Fruit fly (Drosophila melanogaster) whole organism, embryonic: ENCODE data around the gene CG17839.
A peak's percentile ranks its signal among the peaks of the same experiment; 100 is the strongest.

Source experiments
- CG10431 ChIP-seq: fragments of 200-800 bp; sonication (Bioruptor generic); optimal IDR thresholded peaks from 3 replicates; lab custom pipeline; 2018; ENCODE audit warnings: missing biosample characterization, mild to moderate bottlenecking, missing genetic modification characterization
- CG11247 ChIP-seq: fragments of 200-800 bp; sonication (Bioruptor generic); IDR thresholded peaks from 2 replicates; pipeline ENCODE4 v1.3.6; 2022; ENCODE audit warnings: missing biosample characterization, missing genetic modification characterization
- CG11723 ChIP-seq: fragments of 200-800 bp; sonication (Bioruptor generic); optimal IDR thresholded peaks from 2 replicates; lab custom pipeline; 2017; ENCODE audit warnings: missing biosample characterization, mild to moderate bottlenecking, missing genetic modification characterization
- CG12155 ChIP-seq: fragments of 200-800 bp; sonication (Bioruptor generic); optimal IDR thresholded peaks from 3 replicates; lab custom pipeline; 2016; ENCODE audit warnings: missing biosample characterization, missing genetic modification characterization
- CG13123 ChIP-seq: fragments of 200-800 bp; sonication (Bioruptor generic); optimal IDR thresholded peaks from 2 replicates; lab custom pipeline; 2016; ENCODE audit warnings: missing biosample characterization, missing genetic modification characterization
- CG13296 ChIP-seq: fragments of 200-800 bp; sonication (Bioruptor generic); optimal IDR thresholded peaks from 3 replicates; lab custom pipeline; 2018; ENCODE audit warnings: missing biosample characterization, mild to moderate bottlenecking, missing genetic modification characterization
- CG13775 ChIP-seq: fragments of 200-800 bp; sonication (Bioruptor generic); optimal IDR thresholded peaks from 3 replicates; lab custom pipeline; 2017; ENCODE audit warnings: missing biosample characterization, mild to moderate bottlenecking, missing genetic modification characterization
- CG18599 ChIP-seq: fragments of 200-800 bp; sonication (Bioruptor generic); optimal IDR thresholded peaks from 3 replicates; lab custom pipeline; 2017; ENCODE audit warnings: missing biosample characterization, missing genetic modification characterization, mild to moderate bottlenecking, moderate library complexity, missing genetic modification reagents
- CG33213 ChIP-seq: fragments of 200-800 bp; sonication (Bioruptor generic); optimal IDR thresholded peaks from 3 replicates; lab custom pipeline; 2016; ENCODE audit warnings: missing biosample characterization, missing genetic modification characterization
- CG34224 ChIP-seq: fragments of 200-800 bp; sonication (Bioruptor generic); IDR thresholded peaks from 3 replicates; pipeline ENCODE4 v1.3.6; 2022; ENCODE audit warnings: missing biosample characterization, missing genetic modification characterization; ENCODE audit not compliant: partially characterized antibody
- CG42726 ChIP-seq: fragments of 200-800 bp; sonication (Bioruptor generic); IDR thresholded peaks from 2 replicates; pipeline ENCODE4 v1.3.6; 2022; ENCODE audit warnings: missing biosample characterization, missing genetic modification characterization; ENCODE audit not compliant: partially characterized antibody
- CG4730 ChIP-seq: fragments of 200-800 bp; sonication (Bioruptor generic); IDR thresholded peaks from 2 replicates; pipeline ENCODE4 v1.3.6; 2022; ENCODE audit warnings: missing biosample characterization, missing genetic modification characterization
- CG7928 ChIP-seq: fragments of 200-800 bp; sonication (Bioruptor generic); optimal IDR thresholded peaks from 2 replicates; lab custom pipeline; 2017; ENCODE audit warnings: missing biosample characterization, mild to moderate bottlenecking, missing genetic modification characterization
- CG7987 ChIP-seq: fragments of 200-800 bp; sonication (Bioruptor generic); optimal IDR thresholded peaks from 2 replicates; lab custom pipeline; 2018; ENCODE audit warnings: missing biosample characterization, mild to moderate bottlenecking, missing genetic modification characterization, moderate library complexity
- CG9727 ChIP-seq: fragments of 200-800 bp; sonication (Bioruptor generic); optimal IDR thresholded peaks from 3 replicates; lab custom pipeline; 2017; ENCODE audit warnings: missing biosample characterization, mild to moderate bottlenecking, missing genetic modification characterization
- CG9932 ChIP-seq: fragments of 200-800 bp; sonication (Bioruptor generic); IDR thresholded peaks from 2 replicates; pipeline ENCODE4 v1.3.6; 2022; ENCODE audit warnings: missing biosample characterization, missing genetic modification characterization
- Camta ChIP-seq: fragments of 200-800 bp; sonication (Bioruptor generic); optimal IDR thresholded peaks from 2 replicates; lab custom pipeline; 2016; ENCODE audit warnings: missing biosample characterization, missing genetic modification characterization
- Eip74EF ChIP-seq, 2 experiments: fragments of 200-800 bp in 1 of 2; fragments of >200 bp in 1 of 2; sonication (Bioruptor generic) in 1 of 2; optimal IDR thresholded peaks; 2 replicates each; lab custom pipeline; 2017 to 2019; ENCODE audit warnings: missing biosample characterization in 2 of 2, missing genetic modification characterization in 2 of 2, mild to moderate bottlenecking in 1 of 2, moderate library complexity in 1 of 2
- Fer3 ChIP-seq: fragments of 200-800 bp; sonication (Bioruptor generic); optimal IDR thresholded peaks from 2 replicates; lab custom pipeline; 2018; ENCODE audit warnings: missing biosample characterization, mild to moderate bottlenecking, missing genetic modification characterization, moderate library complexity
- Hand ChIP-seq: fragments of 200-800 bp; sonication (Bioruptor generic); optimal IDR thresholded peaks from 2 replicates; lab custom pipeline; 2017; ENCODE audit warnings: mild to moderate bottlenecking, missing biosample characterization, missing genetic modification reagents, missing genetic modification characterization
- NK7.1 ChIP-seq: fragments of 200-800 bp; sonication (Bioruptor generic); optimal IDR thresholded peaks from 3 replicates; lab custom pipeline; 2016; ENCODE audit warnings: missing biosample characterization, missing genetic modification characterization
- Rx ChIP-seq: fragments of 200-800 bp; sonication (Bioruptor generic); IDR thresholded peaks from 2 replicates; pipeline ENCODE4 v1.3.6; 2022; ENCODE audit warnings: missing biosample characterization, missing genetic modification characterization
- Six4 ChIP-seq: fragments of 200-800 bp; sonication (Bioruptor generic); optimal IDR thresholded peaks from 2 replicates; lab custom pipeline; 2016; ENCODE audit warnings: missing biosample characterization, missing genetic modification characterization
- Trl ChIP-seq, 3 experiments: fragments of >200 bp in 2 of 3; fragments of 200-800 bp in 1 of 3; sonication (Bioruptor generic) in 1 of 3; optimal IDR thresholded peaks; 2 replicates in 1 of 3; 3 replicates in 2 of 3; lab custom pipeline; 2016 to 2017; ENCODE audit warnings: missing biosample characterization in 1 of 3, missing genetic modification characterization in 1 of 3
- Vsx1 ChIP-seq: fragments of 200-800 bp; sonication (Bioruptor generic); optimal IDR thresholded peaks from 2 replicates; lab custom pipeline; 2017; ENCODE audit warnings: missing biosample characterization, mild to moderate bottlenecking, missing genetic modification characterization, missing genetic modification reagents
- ara ChIP-seq: fragments of 200-800 bp; sonication (Bioruptor generic); IDR thresholded peaks from 2 replicates; pipeline ENCODE4 v1.3.6; 2022; ENCODE audit warnings: missing biosample characterization, missing genetic modification characterization
- bcd ChIP-seq: fragments of 200-800 bp; sonication (Bioruptor generic); optimal IDR thresholded peaks from 2 replicates; lab custom pipeline; 2017; ENCODE audit warnings: missing biosample characterization, mild to moderate bottlenecking, missing genetic modification characterization
- caup ChIP-seq: fragments of 200-800 bp; sonication (Bioruptor generic); optimal IDR thresholded peaks from 3 replicates; lab custom pipeline; 2017; ENCODE audit warnings: missing biosample characterization, mild to moderate bottlenecking, missing genetic modification characterization, moderate library complexity; ENCODE audit not compliant: severe bottlenecking
- chinmo ChIP-seq: fragments of 200-800 bp; sonication (Bioruptor generic); IDR thresholded peaks from 4 replicates; pipeline ENCODE4 v1.3.6; 2022; ENCODE audit warnings: missing biosample characterization, missing genetic modification characterization; ENCODE audit not compliant: partially characterized antibody
- ci ChIP-seq: fragments of 200-800 bp; sonication (Bioruptor generic); IDR thresholded peaks from 3 replicates; pipeline ENCODE4 v1.3.6; 2022; ENCODE audit warnings: missing biosample characterization, missing genetic modification characterization
- cwo ChIP-seq: fragments of 200-800 bp; sonication (Bioruptor generic); optimal IDR thresholded peaks from 3 replicates; lab custom pipeline; 2017; ENCODE audit warnings: missing biosample characterization, missing genetic modification characterization, mild to moderate bottlenecking, moderate library complexity, missing genetic modification reagents
- dati ChIP-seq: fragments of 200-800 bp; sonication (Bioruptor generic); IDR thresholded peaks from 2 replicates; pipeline ENCODE4 v1.3.6; 2022; ENCODE audit warnings: missing biosample characterization, missing genetic modification characterization
- gcm2 ChIP-seq: fragments of 200-800 bp; sonication (Bioruptor generic); optimal IDR thresholded peaks from 2 replicates; lab custom pipeline; 2016; ENCODE audit warnings: missing biosample characterization, missing genetic modification characterization
- her ChIP-seq: fragments of 200-800 bp; sonication (Bioruptor generic); optimal IDR thresholded peaks from 2 replicates; lab custom pipeline; 2016; ENCODE audit warnings: missing biosample characterization, missing genetic modification characterization
- inv ChIP-seq: fragments of 200-800 bp; sonication (Bioruptor generic); IDR thresholded peaks from 2 replicates; pipeline ENCODE4 v1.3.6; 2022; ENCODE audit warnings: missing biosample characterization, missing genetic modification characterization; ENCODE audit not compliant: partially characterized antibody
- lov ChIP-seq, 2 experiments: fragments of 200-800 bp in 1 of 2; fragments of >200 bp in 1 of 2; sonication (Bioruptor generic) in 1 of 2; IDR thresholded peaks in 1 of 2; optimal IDR thresholded peaks in 1 of 2; 2 replicates in 1 of 2; 3 replicates in 1 of 2; pipeline versions ENCODE4 v1.3.6 to Lab custom; 2017 to 2022; ENCODE audit warnings: missing biosample characterization in 1 of 2, missing genetic modification characterization in 1 of 2
- luna ChIP-seq: fragments of 200-800 bp; sonication (Bioruptor generic); optimal IDR thresholded peaks from 2 replicates; lab custom pipeline; 2016; ENCODE audit warnings: missing biosample characterization, missing genetic modification characterization
- oc ChIP-seq: fragments of 200-800 bp; sonication (Bioruptor generic); optimal IDR thresholded peaks from 2 replicates; lab custom pipeline; 2018; ENCODE audit warnings: missing biosample characterization, mild to moderate bottlenecking, missing genetic modification characterization, moderate library complexity
- p53 ChIP-seq: fragments of 200-800 bp; sonication (Bioruptor generic); optimal IDR thresholded peaks from 2 replicates; lab custom pipeline; 2016; ENCODE audit warnings: missing biosample characterization, missing genetic modification characterization
- pan ChIP-seq, 4 experiments: fragments of >200 bp in 3 of 4; fragments of 200-800 bp in 1 of 4; sonication (Bioruptor generic) in 1 of 4; optimal IDR thresholded peaks in 3 of 4; IDR thresholded peaks in 1 of 4; 2 replicates each; pipeline versions ENCODE4 v1.3.6 to Lab custom; 2017 to 2022; ENCODE audit warnings: missing biosample characterization in 2 of 4, missing genetic modification characterization in 2 of 4, mixed read lengths in 1 of 4
- prd ChIP-seq, 3 experiments: fragments of >200 bp in 2 of 3; fragments of 200-800 bp in 1 of 3; sonication (Bioruptor generic) in 1 of 3; optimal IDR thresholded peaks in 2 of 3; IDR thresholded peaks in 1 of 3; 2 replicates in 2 of 3; 3 replicates in 1 of 3; pipeline versions ENCODE4 v1.3.6 to Lab custom; 2017 to 2022; ENCODE audit warnings: missing biosample characterization in 1 of 3, missing genetic modification characterization in 1 of 3
- psq ChIP-seq: fragments of 200-800 bp; sonication (Bioruptor generic); optimal IDR thresholded peaks from 2 replicates; lab custom pipeline; 2017; ENCODE audit warnings: missing biosample characterization, missing genetic modification characterization
- ranshi ChIP-seq: fragments of 200-800 bp; sonication (Bioruptor generic); IDR thresholded peaks from 2 replicates; pipeline ENCODE4 v1.3.6; 2022; ENCODE audit warnings: missing biosample characterization, missing genetic modification characterization
- ro ChIP-seq: fragments of 200-800 bp; sonication (Bioruptor generic); IDR thresholded peaks from 2 replicates; pipeline ENCODE4 v1.3.6; 2022; ENCODE audit warnings: missing biosample characterization, missing genetic modification characterization
- sisA ChIP-seq: fragments of 200-800 bp; sonication (Bioruptor generic); IDR thresholded peaks from 2 replicates; pipeline ENCODE4 v1.3.6; 2022; ENCODE audit warnings: missing biosample characterization, missing genetic modification characterization
- so ChIP-seq: fragments of 200-800 bp; sonication (Bioruptor generic); IDR thresholded peaks from 3 replicates; pipeline ENCODE4 v1.3.6; 2022; ENCODE audit warnings: missing biosample characterization, missing genetic modification characterization
- tio ChIP-seq: fragments of 200-800 bp; sonication (Bioruptor generic); optimal IDR thresholded peaks from 2 replicates; lab custom pipeline; 2017; ENCODE audit warnings: missing biosample characterization, missing genetic modification characterization, inconsistent platforms
- vfl ChIP-seq: fragments of 200-800 bp; sonication (Bioruptor generic); optimal IDR thresholded peaks from 2 replicates; lab custom pipeline; 2016; ENCODE audit warnings: missing biosample characterization, missing genetic modification characterization

Gene CG17839

DNA sequence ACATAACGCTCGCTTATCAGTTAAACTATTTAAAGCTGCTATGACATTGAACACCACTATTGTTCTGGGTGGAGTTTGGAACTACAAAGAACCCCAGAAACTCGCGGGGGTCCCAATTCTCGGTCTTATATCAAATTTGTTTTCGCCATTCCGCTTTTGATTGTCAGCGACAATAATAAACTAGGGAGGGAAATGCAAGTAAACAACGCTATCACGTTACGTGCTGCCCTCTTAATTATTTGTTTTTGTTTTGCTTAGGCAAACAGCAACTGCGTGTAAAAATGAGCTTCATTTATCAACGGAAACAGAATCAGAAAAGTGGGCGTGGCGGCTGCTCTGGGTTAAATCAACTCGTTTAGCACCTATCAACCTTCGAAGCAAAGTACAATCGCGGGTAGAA, 24.7 kb upstream of the CG17839 start (continued):
- TF ChIP-seq pan (optimal IDR thresholded peaks at IDR 0.05; lab: Kevin White, UChicago) (no peak), pan (GFP tag; optimal IDR thresholded peaks at IDR 0.05 in 1 of 2, IDR thresholded peaks at IDR 0.05 in 1 of 2) (peak in 1 of 2 experiments; percentile 18), p53 (GFP tag; lab: Kevin White, UChicago) (no peak), ara (peak; percentile 64), CG34224 (no peak), Fer3 (tag; lab: Kevin White, UChicago) (no peak), CG11247 (GFP tag; lab: Robert Waterston, UW) (no peak), CG13775 (peak; percentile 8), tio (GFP tag; lab: Kevin White, UChicago) (no peak), caup (peak; percentile 60), CG18599 (peak; percentile 58), CG9727 (GFP tag; lab: Kevin White, UChicago) (peak; percentile 50), CG10431 (GFP tag; lab: Kevin White, UChicago) (peak; percentile 47), CG7987 (GFP tag; lab: Kevin White, UChicago) (peak; percentile 75), sisA (GFP tag; lab: Robert Waterston, UW) (no peak), Eip74EF (GFP tag; optimal IDR thresholded peaks at IDR 0.05; lab: Kevin White, UChicago) (no peak), vfl (GFP tag; lab: Kevin White, UChicago) (no peak), NK7.1 (GFP tag; lab: Kevin White, UChicago) (no peak), her (GFP tag; lab: Kevin White, UChicago) (no peak), psq (GFP tag; lab: Kevin White, UChicago) (no peak), Rx (GFP tag; lab: Robert Waterston, UW) (no peak), CG33213 (GFP tag; lab: Kevin White, UChicago) (peak; percentile 10), Vsx1 (GFP tag; lab: Kevin White, UChicago) (peak; percentile 43), ranshi (GFP tag; lab: Robert Waterston, UW) (peak; percentile 21; the same call in 1 of the 2 replicates), gcm2 (GFP tag; lab: Kevin White, UChicago) (peak; percentile 40), cwo (GFP tag; lab: Kevin White, UChicago) (no peak), ci (peak; percentile 61; the same call in 2 of the 3 replicates), Six4 (peak; percentile 2), dati (no peak), Trl (optimal IDR thresholded peaks at IDR 0.05; lab: Kevin White, UChicago) (no peak), Trl (GFP tag; optimal IDR thresholded peaks at IDR 0.05; lab: Kevin White, UChicago) (peak; percentile 11), CG42726 (no peak), CG4730 (no peak), so (peak; percentile 46; the same call in 1 of the 3 replicates), CG11723 (GFP tag; lab: Kevin White, UChicago) (peak; percentile 14), CG9932 (GFP tag; lab: Robert Waterston, UW) (no peak), ro (GFP tag; lab: Robert Waterston, UW) (no peak), prd (optimal IDR thresholded peaks at IDR 0.05; lab: Kevin White, UChicago) (no peak), prd (GFP tag; IDR thresholded peaks at IDR 0.05; lab: Robert Waterston, UW) (no peak), luna (no peak), oc (tag; lab: Kevin White, UChicago) (no peak), Hand (GFP tag; lab: Kevin White, UChicago) (no peak), CG13123 (peak; percentile 34), bcd (GFP tag; lab: Kevin White, UChicago) (peak; percentile 10), inv (GFP tag; lab: Robert Waterston, UW) (no peak), lov (optimal IDR thresholded peaks at IDR 0.05; lab: Kevin White, UChicago) (no peak), lov (GFP tag; IDR thresholded peaks at IDR 0.05; lab: Robert Waterston, UW) (peak; percentile 79; the same call in 1 of the 3 replicates), chinmo (GFP tag; lab: Robert Waterston, UW) (0 out of 4 replicates have a peak, but pooled peaks have one; percentile 17), Camta (GFP tag; lab: Kevin White, UChicago) (no peak), CG12155 (GFP tag; lab: Kevin White, UChicago) (no peak), CG7928 (GFP tag; lab: Kevin White, UChicago) (no peak), CG13296 (GFP tag; lab: Kevin White, UChicago) (peak; percentile 64)
